Fruit fly (Drosophila melanogaster) whole organism, embryonic: Measurements from ENCODE around the gene CG2224.

Experiments used
- CG10543 ChIP-seq: fragments of 200-800 bp; sonication (Bioruptor generic); optimal IDR thresholded peaks from 3 replicates; lab custom pipeline; 2017; ENCODE audit warnings: missing biosample characterization, mild to moderate bottlenecking, missing genetic modification characterization, moderate library complexity
- CG1233 ChIP-seq: fragments of 200-800 bp; sonication (Bioruptor generic); optimal IDR thresholded peaks from 4 replicates; lab custom pipeline; 2018; ENCODE audit warnings: missing biosample characterization, mild to moderate bottlenecking, missing genetic modification characterization
- CG12659 ChIP-seq: fragments of 200-800 bp; sonication (Bioruptor generic); optimal IDR thresholded peaks from 3 replicates; lab custom pipeline; 2017; ENCODE audit warnings: mild to moderate bottlenecking, missing biosample characterization, missing genetic modification reagents, missing genetic modification characterization
- CG12744 ChIP-seq: fragments of 200-800 bp; sonication (Bioruptor generic); optimal IDR thresholded peaks from 2 replicates; lab custom pipeline; 2016; ENCODE audit warnings: missing biosample characterization, missing genetic modification characterization
- CG13894 ChIP-seq: fragments of 200-800 bp; sonication (Bioruptor generic); optimal IDR thresholded peaks from 3 replicates; lab custom pipeline; 2018; ENCODE audit warnings: missing biosample characterization, mild to moderate bottlenecking, missing genetic modification characterization, moderate library complexity
- CG14667 ChIP-seq: fragments of 200-800 bp; sonication (Bioruptor generic); IDR thresholded peaks from 2 replicates; pipeline ENCODE4 v1.3.6; 2022; ENCODE audit warnings: missing biosample characterization, missing genetic modification characterization
- CG14860 ChIP-seq: fragments of 200-800 bp; sonication (Bioruptor generic); IDR thresholded peaks from 3 replicates; pipeline ENCODE4 v1.3.6; 2022; ENCODE audit warnings: missing biosample characterization, missing genetic modification characterization; ENCODE audit not compliant: partially characterized antibody
- CG14965 ChIP-seq: fragments of 200-800 bp; sonication (Bioruptor generic); optimal IDR thresholded peaks from 2 replicates; lab custom pipeline; 2016; ENCODE audit warnings: missing biosample characterization, missing genetic modification characterization, borderline replicate concordance
- CG1529 ChIP-seq: fragments of 200-800 bp; sonication (Bioruptor generic); optimal IDR thresholded peaks from 3 replicates; lab custom pipeline; 2018; ENCODE audit warnings: missing biosample characterization, missing genetic modification characterization
- CG15479 ChIP-seq: fragments of 200-800 bp; sonication (Bioruptor generic); optimal IDR thresholded peaks from 3 replicates; lab custom pipeline; 2019; ENCODE audit warnings: missing biosample characterization, mild to moderate bottlenecking, missing genetic modification characterization, moderate library complexity
- CG18599 ChIP-seq: fragments of 200-800 bp; sonication (Bioruptor generic); optimal IDR thresholded peaks from 3 replicates; lab custom pipeline; 2017; ENCODE audit warnings: missing biosample characterization, missing genetic modification characterization, mild to moderate bottlenecking, moderate library complexity, missing genetic modification reagents
- CG18619 ChIP-seq: fragments of 200-800 bp; sonication (Bioruptor generic); optimal IDR thresholded peaks from 3 replicates; lab custom pipeline; 2017; ENCODE audit warnings: missing biosample characterization, mild to moderate bottlenecking, missing genetic modification characterization
- CG18764 ChIP-seq: fragments of 200-800 bp; sonication (Bioruptor generic); optimal IDR thresholded peaks from 3 replicates; lab custom pipeline; 2016; ENCODE audit warnings: missing biosample characterization, missing genetic modification characterization
- CG2202 ChIP-seq: fragments of 200-800 bp; sonication (Bioruptor generic); optimal IDR thresholded peaks from 2 replicates; lab custom pipeline; 2018; ENCODE audit warnings: missing biosample characterization, mild to moderate bottlenecking, missing genetic modification characterization
- CG32772 ChIP-seq: fragments of 200-800 bp; sonication (Bioruptor generic); IDR thresholded peaks from 2 replicates; pipeline ENCODE4 v1.3.6; 2022; ENCODE audit warnings: missing biosample characterization, missing genetic modification characterization
- CG34422 ChIP-seq: fragments of 200-800 bp; sonication (Bioruptor generic); IDR thresholded peaks from 3 replicates; pipeline ENCODE4 v1.3.6; 2022; ENCODE audit warnings: missing biosample characterization, missing genetic modification characterization
- CG4282 ChIP-seq: fragments of 200-800 bp; sonication (Bioruptor generic); optimal IDR thresholded peaks from 2 replicates; lab custom pipeline; 2016; ENCODE audit warnings: missing biosample characterization, missing genetic modification characterization
- CG4707 ChIP-seq: fragments of 200-800 bp; sonication (Bioruptor generic); optimal IDR thresholded peaks from 2 replicates; lab custom pipeline; 2018; ENCODE audit warnings: missing biosample characterization, mild to moderate bottlenecking, missing genetic modification characterization, moderate library complexity
- CG5245 ChIP-seq: fragments of 200-800 bp; sonication (Bioruptor generic); optimal IDR thresholded peaks from 3 replicates; lab custom pipeline; 2016; ENCODE audit warnings: missing biosample characterization, missing genetic modification characterization
- CG8944 ChIP-seq: fragments of 200-800 bp; sonication (Bioruptor generic); optimal IDR thresholded peaks from 3 replicates; lab custom pipeline; 2016; ENCODE audit warnings: missing biosample characterization, missing genetic modification characterization
- CG9817 ChIP-seq: fragments of 200-800 bp; sonication (Bioruptor generic); optimal IDR thresholded peaks from 2 replicates; lab custom pipeline; 2018; ENCODE audit warnings: missing biosample characterization, mild to moderate bottlenecking, missing genetic modification characterization, moderate library complexity
- CG9876 ChIP-seq: fragments of 200-800 bp; sonication (Bioruptor generic); optimal IDR thresholded peaks from 2 replicates; lab custom pipeline; 2016; ENCODE audit warnings: missing biosample characterization, missing genetic modification characterization
- Dad ChIP-seq: fragments of 200-800 bp; sonication (Bioruptor generic); optimal IDR thresholded peaks from 3 replicates; lab custom pipeline; 2016; ENCODE audit warnings: missing biosample characterization, missing genetic modification characterization
- ERR ChIP-seq: fragments of 200-800 bp; sonication (Bioruptor generic); optimal IDR thresholded peaks from 2 replicates; lab custom pipeline; 2016; ENCODE audit warnings: missing biosample characterization, missing genetic modification characterization
- H15 ChIP-seq: fragments of 200-800 bp; sonication (Bioruptor generic); IDR thresholded peaks from 3 replicates; pipeline ENCODE4 v1.3.6; 2022; ENCODE audit warnings: missing biosample characterization, missing genetic modification characterization
- H2.0 ChIP-seq: fragments of 200-800 bp; sonication (Bioruptor generic); IDR thresholded peaks from 2 replicates; pipeline ENCODE4 v1.3.6; 2022; ENCODE audit warnings: missing biosample characterization, missing genetic modification characterization
- Hand ChIP-seq: fragments of 200-800 bp; sonication (Bioruptor generic); optimal IDR thresholded peaks from 2 replicates; lab custom pipeline; 2017; ENCODE audit warnings: mild to moderate bottlenecking, missing biosample characterization, missing genetic modification reagents, missing genetic modification characterization
- Hr51 ChIP-seq, 2 experiments: fragments of 200-800 bp; sonication (Bioruptor generic); optimal IDR thresholded peaks; 2 replicates in 1 of 2; 3 replicates in 1 of 2; lab custom pipeline; 2016 to 2018; ENCODE audit warnings: missing biosample characterization in 2 of 2, missing genetic modification characterization in 2 of 2, mild to moderate bottlenecking in 1 of 2, moderate library complexity in 1 of 2
- Hr78 ChIP-seq, 2 experiments: fragments of 200-800 bp in 1 of 2; fragments of >200 bp in 1 of 2; sonication (Bioruptor generic) in 1 of 2; optimal IDR thresholded peaks; 2 replicates each; lab custom pipeline; 2017 to 2019; ENCODE audit warnings: missing biosample characterization in 2 of 2, missing genetic modification characterization in 2 of 2, mild to moderate bottlenecking in 1 of 2, moderate library complexity in 1 of 2
- Hsf ChIP-seq: fragments of 200-800 bp; sonication (Bioruptor generic); optimal IDR thresholded peaks from 3 replicates; lab custom pipeline; 2016; ENCODE audit warnings: missing biosample characterization, missing genetic modification characterization
- Lim3 ChIP-seq: fragments of 200-800 bp; sonication (Bioruptor generic); IDR thresholded peaks from 2 replicates; pipeline ENCODE4 v1.3.6; 2022; ENCODE audit warnings: missing biosample characterization, missing genetic modification characterization
- Opbp ChIP-seq: fragments of 200-800 bp; sonication (Bioruptor generic); IDR thresholded peaks from 3 replicates; pipeline ENCODE4 v1.3.6; 2022; ENCODE audit warnings: missing biosample characterization, missing genetic modification characterization; ENCODE audit not compliant: partially characterized antibody
- Pdp1 ChIP-seq, 2 experiments: fragments of 200-800 bp; sonication (Bioruptor generic); optimal IDR thresholded peaks; 3 replicates each; lab custom pipeline; 2016; ENCODE audit warnings: missing biosample characterization in 2 of 2, missing genetic modification characterization in 2 of 2, mild to moderate bottlenecking in 1 of 2, moderate library complexity in 1 of 2
- Spps ChIP-seq: fragments of 200-800 bp; sonication (Bioruptor generic); optimal IDR thresholded peaks from 2 replicates; lab custom pipeline; 2018; ENCODE audit warnings: missing biosample characterization, mild to moderate bottlenecking, missing genetic modification characterization
- abd-A ChIP-seq: fragments of 200-800 bp; sonication (Bioruptor generic); optimal IDR thresholded peaks from 3 replicates; lab custom pipeline; 2019; ENCODE audit warnings: missing biosample characterization, mild to moderate bottlenecking, missing genetic modification characterization, moderate library complexity
- al ChIP-seq: fragments of 200-800 bp; sonication (Bioruptor generic); IDR thresholded peaks from 2 replicates; pipeline ENCODE4 v1.3.6; 2022; ENCODE audit warnings: missing biosample characterization, missing genetic modification characterization
- dan ChIP-seq: fragments of 200-800 bp; sonication (Bioruptor generic); IDR thresholded peaks from 2 replicates; pipeline ENCODE4 v1.3.6; 2022; ENCODE audit warnings: missing biosample characterization, missing genetic modification characterization
- dimm ChIP-seq: fragments of 200-800 bp; sonication (Bioruptor generic); IDR thresholded peaks from 2 replicates; pipeline ENCODE4 v1.3.6; 2022; ENCODE audit warnings: missing biosample characterization, missing genetic modification characterization
- dm ChIP-seq: fragments of 200-800 bp; sonication (Bioruptor generic); optimal IDR thresholded peaks from 3 replicates; lab custom pipeline; 2016; ENCODE audit warnings: missing biosample characterization, missing genetic modification characterization
- fd3F ChIP-seq: fragments of 200-800 bp; sonication (Bioruptor generic); optimal IDR thresholded peaks from 2 replicates; lab custom pipeline; 2018; ENCODE audit warnings: missing biosample characterization, mild to moderate bottlenecking, missing genetic modification characterization, moderate library complexity
- fd96Cb ChIP-seq: fragments of 200-800 bp; sonication (Bioruptor generic); optimal IDR thresholded peaks from 2 replicates; lab custom pipeline; 2018; ENCODE audit warnings: missing biosample characterization, mild to moderate bottlenecking, missing genetic modification characterization, moderate library complexity
- fru ChIP-seq: fragments of >200 bp; optimal IDR thresholded peaks from 2 replicates; lab custom pipeline; 2017
- ftz-f1 ChIP-seq: fragments of 200-800 bp; sonication (Bioruptor generic); optimal IDR thresholded peaks from 2 replicates; lab custom pipeline; 2016; ENCODE audit warnings: missing biosample characterization, missing genetic modification characterization
- gem ChIP-seq: fragments of 200-800 bp; sonication (Bioruptor generic); optimal IDR thresholded peaks from 2 replicates; lab custom pipeline; 2019; ENCODE audit warnings: missing biosample characterization, mild to moderate bottlenecking, missing genetic modification characterization, moderate library complexity
- knrl ChIP-seq: fragments of 200-800 bp; sonication (Bioruptor generic); IDR thresholded peaks from 3 replicates; pipeline ENCODE4 v1.3.6; 2022; ENCODE audit warnings: missing biosample characterization, missing genetic modification characterization; ENCODE audit not compliant: partially characterized antibody
- org-1 ChIP-seq: fragments of 200-800 bp; sonication (Bioruptor generic); optimal IDR thresholded peaks from 2 replicates; lab custom pipeline; 2017; ENCODE audit warnings: missing biosample characterization, missing genetic modification characterization
- ranshi ChIP-seq: fragments of 200-800 bp; sonication (Bioruptor generic); IDR thresholded peaks from 2 replicates; pipeline ENCODE4 v1.3.6; 2022; ENCODE audit warnings: missing biosample characterization, missing genetic modification characterization
- sd ChIP-seq: fragments of 200-800 bp; sonication (Bioruptor generic); optimal IDR thresholded peaks from 3 replicates; lab custom pipeline; 2018; ENCODE audit warnings: missing biosample characterization, mild to moderate bottlenecking, missing genetic modification characterization, moderate library complexity
- tin ChIP-seq: fragments of 200-800 bp; sonication (Bioruptor generic); optimal IDR thresholded peaks from 3 replicates; lab custom pipeline; 2016; ENCODE audit warnings: missing biosample characterization, missing genetic modification characterization
- twi ChIP-seq: fragments of 200-800 bp; optimal IDR thresholded peaks from 2 replicates; lab custom pipeline; 2019; ENCODE audit warnings: missing biosample characterization, mild to moderate bottlenecking, missing genetic modification characterization, moderate library complexity

The CG2224 gene

DNA sequence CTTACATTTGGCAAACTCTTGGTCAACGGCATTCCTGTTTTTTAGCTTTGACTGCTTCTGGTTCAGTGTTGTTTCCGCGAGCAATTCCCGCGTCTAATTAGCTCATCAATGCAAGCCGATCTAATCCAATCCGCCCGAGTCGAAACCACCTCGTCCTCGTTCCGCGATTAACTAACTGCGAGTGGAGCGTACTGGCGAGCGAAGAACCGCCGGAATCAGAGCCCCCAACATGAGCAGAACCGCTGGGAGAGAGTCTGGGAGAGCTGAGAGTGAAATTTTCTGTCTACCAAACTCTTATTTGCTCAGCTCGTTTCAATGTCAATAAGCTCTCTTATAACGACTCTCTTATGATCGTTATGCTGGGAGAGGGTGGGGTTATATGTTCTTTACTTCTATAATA is 8.9 kb downstream of the CG2224 start (continued):
- TF ChIP-seq al (GFP tag; lab: Robert Waterston, UW), result no peak; the same call in 1 of the 2 replicates
- peak; percentile 81 for TF ChIP-seq CG18764
- TF ChIP-seq CG5245 (GFP tag; lab: Kevin White, UChicago), result peak; percentile 70
- TF ChIP-seq gem (tag; lab: Kevin White, UChicago), result peak; percentile 62
- peak; percentile 72 for TF ChIP-seq CG14965 (GFP tag; lab: Kevin White, UChicago)
- peak; percentile 41 for TF ChIP-seq CG9876 (GFP tag; lab: Kevin White, UChicago)
- peak; percentile 83 for TF ChIP-seq CG12744
- peak; percentile 5 for TF ChIP-seq CG4282
- no peak for TF ChIP-seq CG15479 (GFP tag; lab: Kevin White, UChicago)
- no peak for TF ChIP-seq dan (GFP tag; lab: Robert Waterston, UW)
- TF ChIP-seq CG1529, result peak; percentile 69
- TF ChIP-seq Opbp (GFP tag; lab: Robert Waterston, UW), result no peak
- TF ChIP-seq CG13894 (tag; lab: Kevin White, UChicago), result peak; percentile 38
- peak; percentile 87 for TF ChIP-seq CG2202 (tag; lab: Kevin White, UChicago)
- no peak for TF ChIP-seq dimm (GFP tag; lab: Robert Waterston, UW)
- peak; percentile 74 for TF ChIP-seq CG8944 (GFP tag; lab: Kevin White, UChicago)
- TF ChIP-seq CG34422, result peak; percentile 68; the same call in 1 of the 3 replicates
- TF ChIP-seq CG9817 (tag; lab: Kevin White, UChicago), result peak; percentile 41
- TF ChIP-seq ranshi (GFP tag; lab: Robert Waterston, UW), result peak; percentile 79; the same call in 1 of the 2 replicates
- peak; percentile 83 for TF ChIP-seq CG18599 (GFP tag; lab: Kevin White, UChicago)
- TF ChIP-seq fd96Cb, result peak; percentile 26
- TF ChIP-seq twi, result no peak
- TF ChIP-seq knrl, result no peak
- TF ChIP-seq CG14667, result no peak
- peak; percentile 54 for TF ChIP-seq Dad (GFP tag; lab: Kevin White, UChicago)
- peak; percentile 67 to 81 for TF ChIP-seq Pdp1 (GFP tag; optimal IDR thresholded peaks at IDR 0.05; lab: Kevin White, UChicago)
- peak; percentile 72 for TF ChIP-seq Spps
- TF ChIP-seq dm, result peak; percentile 56
- TF ChIP-seq ERR (GFP tag; lab: Kevin White, UChicago), result peak; percentile 71
- peak; percentile 64 for TF ChIP-seq ftz-f1
- TF ChIP-seq Hand (GFP tag; lab: Kevin White, UChicago), result peak; percentile 40
- TF ChIP-seq abd-A (tag; lab: Kevin White, UChicago), result no peak
- no peak for TF ChIP-seq CG14860 (GFP tag; lab: Robert Waterston, UW)
- peak; percentile 55 for TF ChIP-seq tin (GFP tag; lab: Kevin White, UChicago)
- TF ChIP-seq org-1 (GFP tag; lab: Kevin White, UChicago), result peak; percentile 65
- TF ChIP-seq CG12659 (GFP tag; lab: Kevin White, UChicago), result peak; percentile 67
- peak; percentile 68 for TF ChIP-seq CG4707
- TF ChIP-seq sd (tag; lab: Kevin White, UChicago), result peak; percentile 23
- TF ChIP-seq CG32772, result peak; percentile 31; the same call in 1 of the 2 replicates
- no peak for TF ChIP-seq Hr78 (GFP tag; optimal IDR thresholded peaks at IDR 0.05; lab: Kevin White, UChicago)
- TF ChIP-seq Lim3, result no peak
- peak; percentile 60; the same call in 1 of the 3 replicates for TF ChIP-seq H15 (GFP tag; lab: Robert Waterston, UW)
- TF ChIP-seq CG1233 (GFP tag; lab: Kevin White, UChicago), result peak; percentile 85
- TF ChIP-seq fd3F, result peak; percentile 71
- peak; percentile 31 for TF ChIP-seq CG10543 (GFP tag; lab: Kevin White, UChicago)
- peak; percentile 53 for TF ChIP-seq Hsf (GFP tag; lab: Kevin White, UChicago)
- peak; percentile 70 for TF ChIP-seq CG18619 (GFP tag; lab: Kevin White, UChicago)
- peak; percentile 39; the same call in 1 of the 2 replicates for TF ChIP-seq H2.0 (GFP tag; lab: Robert Waterston, UW)
- TF ChIP-seq fru (lab: Kevin White, UChicago), result no peak
- peak in 1 of 2 experiments; percentile 76 for TF ChIP-seq Hr51 (GFP tag; optimal IDR thresholded peaks at IDR 0.05; lab: Kevin White, UChicago)
